Fruit fly (Drosophila melanogaster) whole organism, embryonic: ENCODE measurements around the gene Rabex-5.
A peak's percentile ranks its signal among the peaks of the same experiment; 100 is the strongest.

ENCODE experiments used
- BtbVII ChIP-seq: fragments of 200-800 bp; sonication (Bioruptor generic); optimal IDR thresholded peaks from 3 replicates; lab custom pipeline; 2017; ENCODE audit warnings: missing biosample characterization, mild to moderate bottlenecking, missing genetic modification characterization
- CG10543 ChIP-seq: fragments of 200-800 bp; sonication (Bioruptor generic); optimal IDR thresholded peaks from 3 replicates; lab custom pipeline; 2017; ENCODE audit warnings: missing biosample characterization, mild to moderate bottlenecking, missing genetic modification characterization, moderate library complexity
- CG13624 ChIP-seq: fragments of 200-800 bp; sonication (Bioruptor generic); optimal IDR thresholded peaks from 2 replicates; lab custom pipeline; 2016; ENCODE audit warnings: missing biosample characterization, missing genetic modification characterization
- CG15514 ChIP-seq: fragments of 200-800 bp; sonication (Bioruptor generic); optimal IDR thresholded peaks from 3 replicates; lab custom pipeline; 2017; ENCODE audit warnings: missing biosample characterization, missing genetic modification characterization, mild to moderate bottlenecking, moderate library complexity, missing genetic modification reagents
- CG1647 ChIP-seq: fragments of 200-800 bp; sonication (Bioruptor generic); optimal IDR thresholded peaks from 3 replicates; lab custom pipeline; 2016; ENCODE audit warnings: missing biosample characterization, missing genetic modification characterization
- CG16779 ChIP-seq: fragments of 200-800 bp; sonication (Bioruptor generic); IDR thresholded peaks from 2 replicates; pipeline ENCODE4 v1.3.6; 2022; ENCODE audit warnings: missing biosample characterization, missing genetic modification characterization
- CG1792 ChIP-seq: fragments of 200-800 bp; sonication (Bioruptor generic); optimal IDR thresholded peaks from 2 replicates; lab custom pipeline; 2016; ENCODE audit warnings: missing biosample characterization, missing genetic modification characterization
- CG2120 ChIP-seq: fragments of 200-800 bp; sonication (Bioruptor generic); optimal IDR thresholded peaks from 3 replicates; lab custom pipeline; 2016; ENCODE audit warnings: missing biosample characterization, missing genetic modification characterization
- CG31388 ChIP-seq: fragments of 200-800 bp; sonication (Bioruptor generic); optimal IDR thresholded peaks from 2 replicates; lab custom pipeline; 2016; ENCODE audit warnings: missing biosample characterization, missing genetic modification characterization
- CG33557 ChIP-seq: fragments of 200-800 bp; sonication (Bioruptor generic); optimal IDR thresholded peaks from 2 replicates; lab custom pipeline; 2019; ENCODE audit warnings: missing biosample characterization, mild to moderate bottlenecking, missing genetic modification characterization, moderate library complexity
- CG7963 ChIP-seq: fragments of 200-800 bp; sonication (Bioruptor generic); IDR thresholded peaks from 3 replicates; pipeline ENCODE4 v1.3.6; 2022; ENCODE audit warnings: missing biosample characterization, missing genetic modification characterization; ENCODE audit not compliant: partially characterized antibody
- CG9932 ChIP-seq: fragments of 200-800 bp; sonication (Bioruptor generic); IDR thresholded peaks from 2 replicates; pipeline ENCODE4 v1.3.6; 2022; ENCODE audit warnings: missing biosample characterization, missing genetic modification characterization
- CoRest ChIP-seq: fragments of 200-800 bp; sonication (Bioruptor generic); optimal IDR thresholded peaks from 3 replicates; lab custom pipeline; 2018; ENCODE audit warnings: missing biosample characterization, mild to moderate bottlenecking, missing genetic modification characterization, moderate library complexity
- CrebB ChIP-seq: fragments of 200-800 bp; sonication (Bioruptor generic); optimal IDR thresholded peaks from 3 replicates; lab custom pipeline; 2018; ENCODE audit warnings: missing biosample characterization, mild to moderate bottlenecking, missing genetic modification characterization
- Dref ChIP-seq: fragments of 200-800 bp; sonication (Bioruptor generic); IDR thresholded peaks from 2 replicates; pipeline ENCODE4 v1.3.6; 2022; ENCODE audit warnings: missing biosample characterization, missing genetic modification characterization
- Drgx ChIP-seq: fragments of 200-800 bp; sonication (Bioruptor generic); IDR thresholded peaks from 2 replicates; pipeline ENCODE4 v1.3.6; 2022; ENCODE audit warnings: missing biosample characterization, missing genetic modification characterization
- Fer3 ChIP-seq: fragments of 200-800 bp; sonication (Bioruptor generic); optimal IDR thresholded peaks from 2 replicates; lab custom pipeline; 2018; ENCODE audit warnings: missing biosample characterization, mild to moderate bottlenecking, missing genetic modification characterization, moderate library complexity
- H15 ChIP-seq: fragments of 200-800 bp; sonication (Bioruptor generic); IDR thresholded peaks from 3 replicates; pipeline ENCODE4 v1.3.6; 2022; ENCODE audit warnings: missing biosample characterization, missing genetic modification characterization
- HLH3B ChIP-seq: fragments of 200-800 bp; sonication (Bioruptor generic); IDR thresholded peaks from 2 replicates; pipeline ENCODE4 v1.3.6; 2022; ENCODE audit warnings: missing biosample characterization, missing genetic modification characterization
- Hr78 ChIP-seq, 2 experiments: fragments of 200-800 bp in 1 of 2; fragments of >200 bp in 1 of 2; sonication (Bioruptor generic) in 1 of 2; optimal IDR thresholded peaks; 2 replicates each; lab custom pipeline; 2017 to 2019; ENCODE audit warnings: missing biosample characterization in 2 of 2, missing genetic modification characterization in 2 of 2, mild to moderate bottlenecking in 1 of 2, moderate library complexity in 1 of 2
- Meics ChIP-seq: fragments of 200-800 bp; sonication (Bioruptor generic); optimal IDR thresholded peaks from 2 replicates; lab custom pipeline; 2017; ENCODE audit warnings: missing biosample characterization, mild to moderate bottlenecking, missing genetic modification characterization
- NK7.1 ChIP-seq: fragments of 200-800 bp; sonication (Bioruptor generic); optimal IDR thresholded peaks from 3 replicates; lab custom pipeline; 2016; ENCODE audit warnings: missing biosample characterization, missing genetic modification characterization
- Optix ChIP-seq: fragments of 200-800 bp; sonication (Bioruptor generic); IDR thresholded peaks from 3 replicates; pipeline ENCODE4 v1.3.6; 2022; ENCODE audit warnings: missing biosample characterization, missing genetic modification characterization
- Rfx ChIP-seq: fragments of 200-800 bp; sonication (Bioruptor generic); IDR thresholded peaks from 2 replicates; pipeline ENCODE4 v1.3.6; 2022; ENCODE audit warnings: missing biosample characterization, missing genetic modification characterization
- Spps ChIP-seq: fragments of 200-800 bp; sonication (Bioruptor generic); optimal IDR thresholded peaks from 2 replicates; lab custom pipeline; 2018; ENCODE audit warnings: missing biosample characterization, mild to moderate bottlenecking, missing genetic modification characterization
- Ssrp ChIP-seq: fragments of 200-800 bp; sonication (Bioruptor generic); optimal IDR thresholded peaks from 2 replicates; lab custom pipeline; 2018; ENCODE audit warnings: missing biosample characterization, mild to moderate bottlenecking, missing genetic modification characterization, moderate library complexity
- Usf ChIP-seq: fragments of 200-800 bp; sonication (Bioruptor generic); optimal IDR thresholded peaks from 2 replicates; lab custom pipeline; 2017; ENCODE audit warnings: missing genotype, missing biosample characterization, missing genetic modification characterization
- Vsx1 ChIP-seq: fragments of 200-800 bp; sonication (Bioruptor generic); optimal IDR thresholded peaks from 2 replicates; lab custom pipeline; 2017; ENCODE audit warnings: missing biosample characterization, mild to moderate bottlenecking, missing genetic modification characterization, missing genetic modification reagents
- Xrp1 ChIP-seq: fragments of 200-800 bp; sonication (Bioruptor generic); IDR thresholded peaks from 2 replicates; pipeline ENCODE4 v1.3.6; 2022; ENCODE audit warnings: missing biosample characterization, missing genetic modification characterization
- ato ChIP-seq: fragments of 200-800 bp; sonication (Bioruptor generic); IDR thresholded peaks from 2 replicates; pipeline ENCODE4 v1.3.6; 2022; ENCODE audit warnings: missing biosample characterization, missing genetic modification characterization; ENCODE audit not compliant: partially characterized antibody
- ci ChIP-seq: fragments of 200-800 bp; sonication (Bioruptor generic); IDR thresholded peaks from 3 replicates; pipeline ENCODE4 v1.3.6; 2022; ENCODE audit warnings: missing biosample characterization, missing genetic modification characterization
- cwo ChIP-seq: fragments of 200-800 bp; sonication (Bioruptor generic); optimal IDR thresholded peaks from 3 replicates; lab custom pipeline; 2017; ENCODE audit warnings: missing biosample characterization, missing genetic modification characterization, mild to moderate bottlenecking, moderate library complexity, missing genetic modification reagents
- da ChIP-seq: fragments of 200-800 bp; sonication (Bioruptor generic); optimal IDR thresholded peaks from 2 replicates; lab custom pipeline; 2016; ENCODE audit warnings: missing biosample characterization, missing genetic modification characterization
- eyg ChIP-seq: fragments of 200-800 bp; sonication (Bioruptor generic); optimal IDR thresholded peaks from 3 replicates; lab custom pipeline; 2016; ENCODE audit warnings: missing biosample characterization, missing genetic modification characterization
- gcm2 ChIP-seq: fragments of 200-800 bp; sonication (Bioruptor generic); optimal IDR thresholded peaks from 2 replicates; lab custom pipeline; 2016; ENCODE audit warnings: missing biosample characterization, missing genetic modification characterization
- gro ChIP-seq: fragments of 200-800 bp; sonication (Bioruptor generic); optimal IDR thresholded peaks from 2 replicates; lab custom pipeline; 2016; ENCODE audit warnings: missing biosample characterization, missing genetic modification characterization
- hth ChIP-seq: fragments of >200 bp; optimal IDR thresholded peaks from 2 replicates; lab custom pipeline; 2017; ENCODE audit warnings: inconsistent platforms
- ken ChIP-seq: fragments of 200-800 bp; sonication (Bioruptor generic); IDR thresholded peaks from 3 replicates; pipeline ENCODE4 v1.3.6; 2022; ENCODE audit warnings: missing biosample characterization, missing genetic modification characterization
- lilli ChIP-seq: fragments of 200-800 bp; sonication (Bioruptor generic); optimal IDR thresholded peaks from 3 replicates; lab custom pipeline; 2016; ENCODE audit warnings: missing biosample characterization, missing genetic modification characterization
- nerfin-1 ChIP-seq: fragments of 200-800 bp; sonication (Bioruptor generic); optimal IDR thresholded peaks from 3 replicates; lab custom pipeline; 2019; ENCODE audit warnings: missing biosample characterization, mild to moderate bottlenecking, missing genetic modification characterization, moderate library complexity
- nmo ChIP-seq: fragments of 200-800 bp; sonication (Bioruptor generic); optimal IDR thresholded peaks from 2 replicates; lab custom pipeline; 2018; ENCODE audit warnings: missing biosample characterization, mild to moderate bottlenecking, missing genetic modification characterization, moderate library complexity
- schlank ChIP-seq: fragments of 200-800 bp; sonication (Bioruptor generic); optimal IDR thresholded peaks from 2 replicates; lab custom pipeline; 2018; ENCODE audit warnings: missing biosample characterization, mild to moderate bottlenecking, missing genetic modification characterization
- sens ChIP-seq: fragments of 200-800 bp; sonication (Bioruptor generic); peaks from one replicate; lab custom pipeline; 2016; ENCODE audit warnings: missing biosample characterization, missing genetic modification characterization
- seq ChIP-seq: fragments of 200-800 bp; sonication (Bioruptor generic); IDR thresholded peaks from 2 replicates; pipeline ENCODE4 v1.3.6; 2022; ENCODE audit warnings: missing biosample characterization, missing genetic modification characterization
- sug ChIP-seq: fragments of 200-800 bp; optimal IDR thresholded peaks from 2 replicates; lab custom pipeline; 2019; ENCODE audit warnings: missing biosample characterization, mild to moderate bottlenecking, missing genetic modification characterization, moderate library complexity
- tll ChIP-seq, 2 experiments: fragments of 200-800 bp in 1 of 2; fragments of >200 bp in 1 of 2; sonication (Bioruptor generic) in 1 of 2; optimal IDR thresholded peaks; 2 replicates each; lab custom pipeline; 2017 to 2019; ENCODE audit warnings: missing biosample characterization in 2 of 2, missing genetic modification characterization in 2 of 2, mild to moderate bottlenecking in 1 of 2, moderate library complexity in 1 of 2
- ttk ChIP-seq: fragments of 200-800 bp; sonication (Bioruptor generic); IDR thresholded peaks from 2 replicates; pipeline ENCODE4 v2.1.2; 2022; ENCODE audit warnings: missing biosample characterization, missing genetic modification characterization
- zen2 ChIP-seq: fragments of 200-800 bp; sonication (Bioruptor generic); IDR thresholded peaks from 3 replicates; pipeline ENCODE4 v1.3.6; 2022; ENCODE audit warnings: missing biosample characterization, missing genetic modification characterization; ENCODE audit not compliant: partially characterized antibody

Gene Rabex-5

DNA sequence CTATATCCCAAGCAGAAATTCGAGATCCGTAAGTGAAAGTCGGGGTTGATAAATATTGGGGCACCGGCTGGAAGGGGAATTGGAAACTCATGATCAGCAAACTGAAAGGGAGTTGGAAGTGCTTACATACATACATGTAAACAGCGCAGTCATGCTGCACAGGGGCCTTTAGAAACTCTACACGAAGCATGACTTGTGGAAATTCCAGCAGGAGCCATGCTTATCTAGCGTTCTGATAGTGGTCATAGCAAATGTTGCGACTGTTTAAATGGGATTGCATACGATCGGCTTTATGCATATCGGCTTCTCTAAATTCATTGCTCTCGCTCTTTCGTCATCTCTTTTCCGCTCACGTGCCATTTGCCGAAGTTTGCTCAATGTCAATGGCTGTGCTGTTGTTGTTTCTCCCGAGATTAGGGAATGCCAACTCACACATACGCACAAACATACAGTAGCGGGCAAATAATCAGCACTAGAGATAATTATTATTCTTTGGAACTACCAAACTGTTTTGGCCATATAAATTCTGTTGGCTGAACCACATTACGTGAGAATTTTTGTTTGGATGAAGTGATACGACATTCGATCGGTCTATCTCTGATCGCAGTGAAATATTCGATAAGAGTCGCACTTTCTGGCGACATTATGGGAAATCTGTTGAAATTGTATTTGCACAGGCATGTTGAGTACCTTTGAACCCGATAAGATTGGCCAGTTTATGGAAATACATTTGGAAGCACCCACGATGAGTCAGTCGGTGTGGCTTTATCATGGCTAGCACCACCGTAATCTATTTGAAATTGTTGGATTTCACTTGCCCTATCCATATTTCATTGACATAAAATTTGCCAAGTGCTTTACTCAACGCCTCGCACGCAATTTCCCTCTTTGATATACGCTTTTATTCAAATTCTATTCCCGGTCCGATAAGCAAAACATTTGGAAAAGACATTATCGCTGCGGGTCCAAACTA lies 40.6 kb downstream of the Rabex-5 start (continued):
- TF ChIP-seq Dref (GFP tag; lab: Robert Waterston, UW) (no peak), tll (GFP tag; optimal IDR thresholded peaks at IDR 0.05; lab: Kevin White, UChicago) (peak in 1 of 2 experiments; percentile 43), gro (GFP tag; lab: Kevin White, UChicago) (peak; percentile 44), sens (peak; percentile 35), CG10543 (GFP tag; lab: Kevin White, UChicago) (peak; percentile 41), CG2120 (GFP tag; lab: Kevin White, UChicago) (peak; percentile 42), gcm2 (GFP tag; lab: Kevin White, UChicago) (no peak), ato (GFP tag; lab: Robert Waterston, UW) (no peak), Rfx (GFP tag; lab: Robert Waterston, UW) (peak; percentile 55), CG9932 (GFP tag; lab: Robert Waterston, UW) (peak; percentile 30; the same call in 1 of the 2 replicates), Ssrp (no peak), Vsx1 (GFP tag; lab: Kevin White, UChicago) (no peak), CG31388 (no peak), CG16779 (no peak), Fer3 (tag; lab: Kevin White, UChicago) (peak; percentile 15), CG1792 (GFP tag; lab: Kevin White, UChicago) (no peak), HLH3B (GFP tag; lab: Robert Waterston, UW) (0 out of 2 replicates have a peak, but pooled peaks have one; percentile 5), ci (GFP tag; lab: Robert Waterston, UW) (0 out of 3 replicates have a peak, but pooled peaks have one; percentile 37), Spps (tag; lab: Kevin White, UChicago) (no peak), cwo (GFP tag; lab: Kevin White, UChicago) (peak; percentile 80), nmo (no peak), Optix (GFP tag; lab: Robert Waterston, UW) (no peak), NK7.1 (GFP tag; lab: Kevin White, UChicago) (no peak), CoRest (tag; lab: Kevin White, UChicago) (no peak), sug (tag; lab: Kevin White, UChicago) (peak; percentile 76), seq (0 out of 2 replicates have a peak, but pooled peaks have one; percentile 16), Drgx (GFP tag; lab: Robert Waterston, UW) (peak; percentile 36; the same call in 1 of the 2 replicates), da (GFP tag; lab: Kevin White, UChicago) (no peak), CG13624 (GFP tag; lab: Kevin White, UChicago) (peak; percentile 15), Meics (GFP tag; lab: Kevin White, UChicago) (peak; percentile 38), H15 (GFP tag; lab: Robert Waterston, UW) (no peak), eyg (GFP tag; lab: Kevin White, UChicago) (no peak), CG15514 (GFP tag; lab: Kevin White, UChicago) (peak; percentile 89), Hr78 (GFP tag; optimal IDR thresholded peaks at IDR 0.05; lab: Kevin White, UChicago) (peak in 1 of 2 experiments; percentile 17), hth (lab: Kevin White, UChicago) (no peak), CrebB (tag; lab: Kevin White, UChicago) (no peak), schlank (tag; lab: Kevin White, UChicago) (no peak), Usf (GFP tag; lab: Kevin White, UChicago) (no peak), lilli (GFP tag; lab: Kevin White, UChicago) (peak; percentile 43), Xrp1 (GFP tag; lab: Robert Waterston, UW) (peak; percentile 28; the same call in 1 of the 2 replicates), ken (GFP tag; lab: Robert Waterston, UW) (no peak), ttk (GFP tag; lab: Robert Waterston, UW) (no peak), nerfin-1 (tag; lab: Kevin White, UChicago) (no peak), CG1647 (GFP tag; lab: Kevin White, UChicago) (no peak), CG33557 (GFP tag; lab: Kevin White, UChicago) (no peak), CG7963 (GFP tag; lab: Robert Waterston, UW) (no peak), BtbVII (peak; percentile 22), zen2 (GFP tag; lab: Robert Waterston, UW) (no peak)
